Fruit fly (Drosophila melanogaster) Kc167 (cell line): ENCODE measurements around the gene CG12640.

ENCODE experiments used
- Myc ChIP-seq: fragments of >200 bp; optimal IDR thresholded peaks from 2 replicates; lab custom pipeline; 2017; ENCODE audit warnings: missing external identifiers
- h ChIP-seq: fragments of >200 bp; optimal IDR thresholded peaks from 3 replicates; lab custom pipeline; 2018; ENCODE audit warnings: missing external identifiers
- insv ChIP-seq: fragments of >200 bp; optimal IDR thresholded peaks from 3 replicates; lab custom pipeline; 2018; ENCODE audit warnings: missing external identifiers

dm6 chrX:10474213-10474540, 41.6 kb upstream of the CG12640 start:
- TF ChIP-seq h (lab: Kevin White, UChicago): no peak
- TF ChIP-seq insv (lab: Kevin White, UChicago): no peak
- TF ChIP-seq Myc (lab: Kevin White, UChicago): no peak
